Worm (Caenorhabditis elegans): ENCODE measurements around the gene tif-1A.

tif-1A gene

DNA sequence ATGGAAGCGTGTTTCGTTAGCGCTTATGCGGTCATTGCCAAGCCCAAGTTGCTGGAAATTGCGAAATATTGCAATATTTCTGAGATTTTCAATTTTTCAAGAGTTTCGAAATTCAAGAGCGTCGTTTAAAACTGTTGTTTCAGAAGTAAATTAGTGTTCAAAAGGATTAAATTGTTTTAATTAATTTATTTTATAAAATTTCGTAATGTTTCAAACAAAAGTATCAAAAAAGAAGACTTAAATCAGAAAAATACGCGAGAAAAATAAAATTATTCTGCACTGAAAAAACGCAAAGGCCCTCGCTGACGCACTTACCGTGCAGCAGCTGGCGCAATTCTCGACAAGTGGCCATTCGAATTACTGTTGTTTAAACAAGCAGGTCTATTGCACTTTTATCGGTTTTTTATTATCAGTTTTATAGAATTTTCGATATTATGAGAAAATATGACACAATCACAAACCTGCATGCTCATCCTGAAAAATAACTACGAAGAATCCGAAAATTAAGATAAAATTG lies at the start of gene tif-1A (continued):
- TF ChIP-seq nhr-102 (tag; optimal IDR thresholded peaks at IDR 0.05), result peak; percentile 87
- TF ChIP-seq F10B5.3 (tag; optimal IDR thresholded peaks at IDR 0.05), result no peak
- no peak for TF ChIP-seq nhr-10 (tag; optimal IDR thresholded peaks at IDR 0.05)
- peak; percentile 24 to 94 for TF ChIP-seq lsy-2 (tag; optimal IDR thresholded peaks at IDR 0.05)
- no peak for TF ChIP-seq R02D3.7 (tag; optimal IDR thresholded peaks at IDR 0.05)
- TF ChIP-seq pha-4 (GFP tag; IDR thresholded peaks at IDR 0.05), result peak; percentile 38; the same call in 1 of the 2 replicates
- peak; percentile 37 for TF ChIP-seq pha-4 (tag; optimal IDR thresholded peaks at IDR 0.05)
- no peak for TF ChIP-seq set-16 (GFP tag; IDR thresholded peaks at IDR 0.05)
- TF ChIP-seq ZK546.5 (tag; optimal IDR thresholded peaks at IDR 0.05), result no peak
- peak; percentile 72 for TF ChIP-seq hlh-30 (tag; optimal IDR thresholded peaks at IDR 0.05; ENCODE audit: insufficient read depth)

DNA sequence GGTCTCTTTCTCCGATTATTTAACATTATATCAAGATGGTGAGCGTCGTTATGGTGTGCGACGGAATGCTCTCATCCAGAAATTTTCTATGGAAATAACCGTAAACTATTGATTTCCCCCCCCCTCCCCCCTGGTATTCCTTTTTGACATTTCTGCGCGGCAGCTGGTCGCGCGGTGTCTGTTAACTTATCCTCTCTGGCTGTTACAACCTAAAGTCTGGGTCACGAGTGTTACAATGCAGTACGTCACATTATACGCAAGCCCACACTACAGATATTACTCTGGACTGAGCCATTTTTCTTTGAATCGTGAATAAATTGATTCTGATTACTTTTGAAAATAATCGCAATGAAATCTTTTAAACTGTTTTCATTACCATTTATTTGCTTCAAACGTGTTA lies 45.2 kb upstream of the tif-1A start:
- TF ChIP-seq sdz-12 (GFP tag; optimal IDR thresholded peaks at IDR 0.05), result no peak
- TF ChIP-seq skn-1 (tag; optimal IDR thresholded peaks at IDR 0.05), result no peak
- TF ChIP-seq spr-1 (tag; optimal IDR thresholded peaks at IDR 0.05), result no peak
- TF ChIP-seq F26F4.8 (GFP tag; conservative IDR thresholded peaks at IDR 0.05), result no peak
- no peak for TF ChIP-seq vab-7 (GFP tag; IDR thresholded peaks at IDR 0.05)
- no peak for TF ChIP-seq mxl-2 (GFP tag; conservative IDR thresholded peaks at IDR 0.05)
- TF ChIP-seq F44E2.7 (GFP tag; IDR thresholded peaks at IDR 0.05), result no peak
- no peak for TF ChIP-seq daf-19 (GFP tag; conservative IDR thresholded peaks at IDR 0.05)
- TF ChIP-seq ztf-11 (tag; optimal IDR thresholded peaks at IDR 0.05), result no peak
- TF ChIP-seq cey-2 (tag; optimal IDR thresholded peaks at IDR 0.05; ENCODE audit: borderline replicate concordance, insufficient read depth), result no peak
- no peak for TF ChIP-seq nhr-28 (tag; optimal IDR thresholded peaks at IDR 0.05)
- no peak for TF ChIP-seq zfp-3 (GFP tag; conservative IDR thresholded peaks at IDR 0.05)
- no peak for TF ChIP-seq hlh-11 (tag; optimal IDR thresholded peaks at IDR 0.05)
- TF ChIP-seq set-16 (GFP tag; IDR thresholded peaks at IDR 0.05), result no peak
- TF ChIP-seq T20F7.1 (GFP tag; optimal IDR thresholded peaks at IDR 0.05), result no peak
- TF ChIP-seq mdt-29 (GFP tag; IDR thresholded peaks at IDR 0.05), result no peak
- TF ChIP-seq ceh-44 (GFP tag; IDR thresholded peaks at IDR 0.05), result no peak
- no peak for TF ChIP-seq attf-4 (tag; optimal IDR thresholded peaks at IDR 0.05)

DNA sequence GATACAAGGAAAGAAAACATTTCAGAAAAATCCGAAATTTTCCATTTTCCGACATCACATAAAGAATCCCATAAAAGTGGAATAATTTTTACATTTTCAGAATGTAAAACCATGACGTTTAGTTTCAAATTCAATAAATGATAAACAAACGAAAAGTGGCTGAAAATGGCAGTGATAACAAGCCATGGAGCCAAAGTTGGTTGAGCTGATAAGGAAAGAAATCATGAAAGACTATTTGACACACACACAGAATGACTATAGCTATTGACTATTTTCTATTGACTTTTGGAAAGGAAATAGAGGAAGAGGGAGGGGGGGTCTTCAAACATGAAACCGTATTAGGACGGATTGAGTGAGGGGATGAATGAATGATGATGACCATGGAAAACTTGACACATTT lies 35.9 kb upstream of the tif-1A start:
- TF ChIP-seq nhr-77 (tag; optimal IDR thresholded peaks at IDR 0.05) (peak; percentile 27), hlh-11 (tag; optimal IDR thresholded peaks at IDR 0.05) (peak; percentile 53), nhr-28 (tag; optimal IDR thresholded peaks at IDR 0.05) (peak; percentile 79), attf-4 (tag; optimal IDR thresholded peaks at IDR 0.05) (no peak), dve-1 (tag; optimal IDR thresholded peaks at IDR 0.05; ENCODE audit: insufficient read depth) (peak; percentile 69), unc-62 (GFP tag; optimal IDR thresholded peaks at IDR 0.05 in 1 of 2) (peak in 1 of 2 experiments; percentile 35), unc-62 (tag; optimal IDR thresholded peaks at IDR 0.05) (no peak), daf-16 (GFP tag; optimal IDR thresholded peaks at IDR 0.05) (no peak), daf-16 (tag; optimal IDR thresholded peaks at IDR 0.05) (peak; percentile 91), pqm-1 (tag; optimal IDR thresholded peaks at IDR 0.05) (peak; percentile 99), gei-8 (GFP tag; optimal IDR thresholded peaks at IDR 0.05) (no peak), dmd-6 (GFP tag; IDR thresholded peaks at IDR 0.05) (peak; percentile 58), aly-2 (tag; optimal IDR thresholded peaks at IDR 0.05) (no peak)

DNA sequence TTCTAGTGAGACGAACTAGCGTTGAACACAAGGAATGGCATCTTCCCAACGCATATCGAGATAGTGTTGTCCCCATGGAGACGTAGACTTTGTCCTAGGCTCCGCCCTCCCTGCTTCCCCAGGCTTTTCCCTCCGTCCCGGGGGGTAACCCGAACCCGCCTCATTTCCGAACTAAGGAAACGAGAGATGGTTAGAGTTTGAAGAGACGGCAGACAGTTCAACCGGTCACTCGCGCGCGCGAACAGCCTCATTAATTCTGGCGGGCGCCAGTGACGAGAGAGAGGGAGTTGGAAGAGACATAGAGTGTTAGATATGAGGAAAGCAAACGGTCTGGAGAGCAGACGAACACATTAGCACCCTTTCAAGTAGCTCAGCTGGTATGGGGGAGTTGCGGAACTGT lies 33.4 kb upstream of the tif-1A start:
- TF ChIP-seq daf-19 (GFP tag; conservative IDR thresholded peaks at IDR 0.05), result no peak
- TF ChIP-seq cey-2 (tag; optimal IDR thresholded peaks at IDR 0.05; ENCODE audit: borderline replicate concordance, insufficient read depth), result no peak
- TF ChIP-seq fos-1 (tag; optimal IDR thresholded peaks at IDR 0.05), result no peak
- no peak for TF ChIP-seq ceh-62 (tag; optimal IDR thresholded peaks at IDR 0.05)
- peak; percentile 64 for TF ChIP-seq hlh-11 (tag; optimal IDR thresholded peaks at IDR 0.05)
- TF ChIP-seq nhr-77 (tag; optimal IDR thresholded peaks at IDR 0.05), result no peak
- TF ChIP-seq ama-1 (optimal IDR thresholded peaks at IDR 0.05), result no peak
- TF ChIP-seq jun-1 (tag; optimal IDR thresholded peaks at IDR 0.05), result no peak
- TF ChIP-seq Y48G9A.11 (GFP tag; IDR thresholded peaks at IDR 0.05), result no peak
- no peak for TF ChIP-seq ceh-20 (GFP tag; IDR thresholded peaks at IDR 0.05)
- peak; percentile 42 for TF ChIP-seq nhr-6 (tag; optimal IDR thresholded peaks at IDR 0.05)
- no peak for TF ChIP-seq mdt-29 (GFP tag; IDR thresholded peaks at IDR 0.05)
- TF ChIP-seq ceh-44 (GFP tag; IDR thresholded peaks at IDR 0.05), result no peak
- peak; percentile 29 for TF ChIP-seq mep-1 (tag; optimal IDR thresholded peaks at IDR 0.05)
- TF ChIP-seq mes-2 (tag; optimal IDR thresholded peaks at IDR 0.05; ENCODE audit: poor library complexity, severe bottlenecking), result peak; percentile 40
- no peak for TF ChIP-seq dve-1 (tag; optimal IDR thresholded peaks at IDR 0.05; ENCODE audit: insufficient read depth)
- no peak for TF ChIP-seq unc-62 (GFP tag; optimal IDR thresholded peaks at IDR 0.05 in 1 of 2)
- TF ChIP-seq unc-62 (tag; optimal IDR thresholded peaks at IDR 0.05), result no peak
- no peak for TF ChIP-seq spr-3 (GFP tag; optimal IDR thresholded peaks at IDR 0.05)
- TF ChIP-seq nhr-28 (tag; optimal IDR thresholded peaks at IDR 0.05), result no peak

Data from whole organism, L4 larva.